Worm (Caenorhabditis elegans) whole organism, midembryonic: Measurements from ENCODE around the gene srj-22.

ENCODE experiments used
- cog-1 ChIP-seq: sonication (generic microtip); optimal IDR thresholded peaks from 2 replicates; lab custom pipeline; 2016; ENCODE audit warnings: missing genetic modification characterization, missing compliant biosample characterization
- med-1 ChIP-seq: sonication (generic microtip); optimal IDR thresholded peaks from 2 replicates; lab custom pipeline; 2017; ENCODE audit warnings: missing genetic modification characterization, mild to moderate bottlenecking, missing compliant biosample characterization, antibody characterized with exemption, missing genetic modification reagents; ENCODE audit not compliant: insufficient read depth

DNA sequence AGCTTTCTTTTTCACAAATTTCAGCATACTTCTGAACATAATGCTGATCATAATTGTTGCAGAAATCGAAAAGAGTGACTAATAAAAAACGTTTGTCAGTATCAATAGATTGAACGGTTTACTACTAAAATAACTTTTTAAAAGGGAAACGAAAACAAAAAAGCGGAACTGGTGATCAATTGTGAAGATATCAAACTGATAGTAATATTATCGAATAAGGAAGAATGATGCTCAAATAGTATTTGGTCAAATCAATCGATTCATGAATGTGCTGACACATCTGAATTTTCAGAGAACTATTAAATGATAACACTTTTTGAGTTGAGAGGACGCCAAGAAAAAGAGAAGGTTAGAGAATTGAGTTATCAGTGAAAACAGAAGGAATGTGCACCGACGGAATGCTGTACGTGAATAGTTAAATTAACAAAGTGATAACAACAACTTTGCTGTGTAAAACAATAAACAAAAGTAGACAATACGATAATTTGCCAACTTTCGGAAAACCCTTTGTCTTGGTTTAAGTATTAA, 33.0 kb upstream of the srj-22 start, which contains the start of gene D1054.5:
- no peak for TF ChIP-seq cog-1 (tag; lab: Kevin White, UChicago)
- no peak for TF ChIP-seq med-1
